Fruit fly (Drosophila melanogaster) whole organism, embryonic: Measurements from ENCODE around the gene alpha-Man-Ia.

Experiments used
- ATbp ChIP-seq: fragments of 200-800 bp; sonication (Bioruptor generic); optimal IDR thresholded peaks from 2 replicates; lab custom pipeline; 2017; ENCODE audit warnings: missing biosample characterization, mild to moderate bottlenecking, missing genetic modification characterization, missing genetic modification reagents
- Asciz ChIP-seq: fragments of 200-800 bp; sonication (Bioruptor generic); optimal IDR thresholded peaks from 2 replicates; lab custom pipeline; 2017; ENCODE audit warnings: missing biosample characterization, mild to moderate bottlenecking, missing genetic modification characterization, missing genetic modification reagents
- BtbVII ChIP-seq: fragments of 200-800 bp; sonication (Bioruptor generic); optimal IDR thresholded peaks from 3 replicates; lab custom pipeline; 2017; ENCODE audit warnings: missing biosample characterization, mild to moderate bottlenecking, missing genetic modification characterization
- CG1024 ChIP-seq: fragments of 200-800 bp; sonication (Bioruptor generic); IDR thresholded peaks from 2 replicates; pipeline ENCODE4 v1.3.6; 2022; ENCODE audit warnings: missing biosample characterization, missing genetic modification characterization
- CG10366 ChIP-seq: fragments of 200-800 bp; sonication (Bioruptor generic); IDR thresholded peaks from 2 replicates; pipeline ENCODE4 v1.3.6; 2022; ENCODE audit warnings: missing biosample characterization, missing genetic modification characterization
- CG10462 ChIP-seq: fragments of 200-800 bp; sonication (Bioruptor generic); optimal IDR thresholded peaks from 2 replicates; lab custom pipeline; 2016; ENCODE audit warnings: missing biosample characterization, missing genetic modification characterization
- CG12942 ChIP-seq: fragments of 200-800 bp; sonication (Bioruptor generic); optimal IDR thresholded peaks from 3 replicates; lab custom pipeline; 2016; ENCODE audit warnings: missing biosample characterization, missing genetic modification characterization
- CG14050 ChIP-seq: fragments of 200-800 bp; sonication (Bioruptor generic); IDR thresholded peaks from 3 replicates; pipeline ENCODE4 v1.3.6; 2022; ENCODE audit warnings: missing biosample characterization, missing genetic modification characterization
- CG14441 ChIP-seq: fragments of 200-800 bp; sonication (Bioruptor generic); IDR thresholded peaks from 2 replicates; pipeline ENCODE4 v1.3.6; 2022; ENCODE audit warnings: missing biosample characterization, missing genetic modification characterization
- CG1603 ChIP-seq: fragments of 200-800 bp; sonication (Bioruptor generic); optimal IDR thresholded peaks from 2 replicates; lab custom pipeline; 2019; ENCODE audit warnings: missing biosample characterization, mild to moderate bottlenecking, missing genetic modification characterization, moderate library complexity
- CG16813 ChIP-seq: fragments of 200-800 bp; sonication (Bioruptor generic); IDR thresholded peaks from 3 replicates; pipeline ENCODE4 v1.3.6; 2022; ENCODE audit warnings: missing biosample characterization, missing genetic modification characterization; ENCODE audit not compliant: partially characterized antibody
- CG16863 ChIP-seq: fragments of 200-800 bp; sonication (Bioruptor generic); optimal IDR thresholded peaks from 3 replicates; lab custom pipeline; 2016; ENCODE audit warnings: missing biosample characterization, missing genetic modification characterization
- CG17802 ChIP-seq: fragments of 200-800 bp; sonication (Bioruptor generic); optimal IDR thresholded peaks from 2 replicates; lab custom pipeline; 2018; ENCODE audit warnings: missing biosample characterization, mild to moderate bottlenecking, missing genetic modification characterization, moderate library complexity
- CG2202 ChIP-seq: fragments of 200-800 bp; sonication (Bioruptor generic); optimal IDR thresholded peaks from 2 replicates; lab custom pipeline; 2018; ENCODE audit warnings: missing biosample characterization, mild to moderate bottlenecking, missing genetic modification characterization
- CG2678 ChIP-seq: fragments of 200-800 bp; sonication (Bioruptor generic); optimal IDR thresholded peaks from 3 replicates; lab custom pipeline; 2019; ENCODE audit warnings: missing biosample characterization, mild to moderate bottlenecking, missing genetic modification characterization, moderate library complexity
- CG2889 ChIP-seq: fragments of 200-800 bp; sonication (Bioruptor generic); IDR thresholded peaks from 3 replicates; pipeline ENCODE4 v1.3.6; 2022; ENCODE audit warnings: missing biosample characterization, missing genetic modification characterization
- CG6765 ChIP-seq: fragments of 200-800 bp; sonication (Bioruptor generic); optimal IDR thresholded peaks from 3 replicates; lab custom pipeline; 2017; ENCODE audit warnings: missing biosample characterization, mild to moderate bottlenecking, missing genetic modification characterization
- CG8944 ChIP-seq: fragments of 200-800 bp; sonication (Bioruptor generic); optimal IDR thresholded peaks from 3 replicates; lab custom pipeline; 2016; ENCODE audit warnings: missing biosample characterization, missing genetic modification characterization
- CG9932 ChIP-seq: fragments of 200-800 bp; sonication (Bioruptor generic); IDR thresholded peaks from 2 replicates; pipeline ENCODE4 v1.3.6; 2022; ENCODE audit warnings: missing biosample characterization, missing genetic modification characterization
- CHES-1-like ChIP-seq: fragments of 200-800 bp; sonication (Bioruptor generic); optimal IDR thresholded peaks from 2 replicates; lab custom pipeline; 2016; ENCODE audit warnings: missing biosample characterization, missing genetic modification characterization
- D ChIP-seq, 2 experiments: fragments of 200-800 bp in 1 of 2; fragments of >200 bp in 1 of 2; sonication (Bioruptor generic) in 1 of 2; optimal IDR thresholded peaks; 2 replicates in 1 of 2; 3 replicates in 1 of 2; lab custom pipeline; 2017; ENCODE audit warnings: mild to moderate bottlenecking in 1 of 2, missing biosample characterization in 1 of 2, missing genetic modification characterization in 1 of 2, missing genetic modification reagents in 1 of 2
- Elba2 ChIP-seq: fragments of 200-800 bp; sonication (Bioruptor generic); optimal IDR thresholded peaks from 3 replicates; lab custom pipeline; 2016; ENCODE audit warnings: missing biosample characterization, missing genetic modification characterization
- Ets65A ChIP-seq: fragments of 200-800 bp; sonication (Bioruptor generic); peaks from one replicate; lab custom pipeline; 2016; ENCODE audit warnings: missing biosample characterization, missing genetic modification characterization
- Myb ChIP-seq: fragments of 200-800 bp; sonication (Bioruptor generic); optimal IDR thresholded peaks from 2 replicates; lab custom pipeline; 2016; ENCODE audit warnings: missing biosample characterization, missing genetic modification characterization
- NFAT ChIP-seq: fragments of 200-800 bp; sonication (Bioruptor generic); IDR thresholded peaks from 2 replicates; pipeline ENCODE4 v1.3.6; 2022; ENCODE audit warnings: missing biosample characterization, missing genetic modification characterization
- NfI ChIP-seq: fragments of 200-800 bp; sonication (Bioruptor generic); optimal IDR thresholded peaks from 3 replicates; lab custom pipeline; 2018; ENCODE audit warnings: missing biosample characterization, mild to moderate bottlenecking, missing genetic modification characterization, moderate library complexity
- Pdp1 ChIP-seq, 2 experiments: fragments of 200-800 bp; sonication (Bioruptor generic); optimal IDR thresholded peaks; 3 replicates each; lab custom pipeline; 2016; ENCODE audit warnings: missing biosample characterization in 2 of 2, missing genetic modification characterization in 2 of 2, mild to moderate bottlenecking in 1 of 2, moderate library complexity in 1 of 2
- Xrp1 ChIP-seq: fragments of 200-800 bp; sonication (Bioruptor generic); IDR thresholded peaks from 2 replicates; pipeline ENCODE4 v1.3.6; 2022; ENCODE audit warnings: missing biosample characterization, missing genetic modification characterization
- ara ChIP-seq: fragments of 200-800 bp; sonication (Bioruptor generic); IDR thresholded peaks from 2 replicates; pipeline ENCODE4 v1.3.6; 2022; ENCODE audit warnings: missing biosample characterization, missing genetic modification characterization
- ash1 ChIP-seq: fragments of 200-800 bp; sonication (Bioruptor generic); optimal IDR thresholded peaks from 2 replicates; lab custom pipeline; 2018; ENCODE audit warnings: missing biosample characterization, mild to moderate bottlenecking, missing genetic modification characterization
- bbx ChIP-seq: fragments of 200-800 bp; sonication (Bioruptor generic); IDR thresholded peaks from 2 replicates; pipeline ENCODE4 v1.3.6; 2022; ENCODE audit warnings: missing biosample characterization, missing genetic modification characterization; ENCODE audit not compliant: partially characterized antibody
- bowl ChIP-seq: fragments of 200-800 bp; sonication (Bioruptor generic); IDR thresholded peaks from 2 replicates; pipeline ENCODE4 v1.3.6; 2022; ENCODE audit warnings: missing biosample characterization, missing genetic modification characterization
- chn ChIP-seq: fragments of 200-800 bp; sonication (Bioruptor generic); optimal IDR thresholded peaks from 2 replicates; lab custom pipeline; 2016; ENCODE audit warnings: missing biosample characterization, missing genetic modification characterization
- ci ChIP-seq: fragments of 200-800 bp; sonication (Bioruptor generic); IDR thresholded peaks from 3 replicates; pipeline ENCODE4 v1.3.6; 2022; ENCODE audit warnings: missing biosample characterization, missing genetic modification characterization
- crp ChIP-seq, 2 experiments: fragments of 200-800 bp; sonication (Bioruptor generic); optimal IDR thresholded peaks; 2 replicates in 1 of 2; 3 replicates in 1 of 2; lab custom pipeline; 2017; ENCODE audit warnings: missing biosample characterization in 2 of 2, missing genetic modification characterization in 2 of 2, mild to moderate bottlenecking in 1 of 2, moderate library complexity in 1 of 2
- danr ChIP-seq: fragments of 200-800 bp; sonication (Bioruptor generic); IDR thresholded peaks from 2 replicates; pipeline ENCODE4 v1.3.6; 2022; ENCODE audit warnings: missing biosample characterization, missing genetic modification characterization
- dmrt99B ChIP-seq: fragments of 200-800 bp; sonication (Bioruptor generic); optimal IDR thresholded peaks from 2 replicates; lab custom pipeline; 2018; ENCODE audit warnings: missing biosample characterization, mild to moderate bottlenecking, missing genetic modification characterization, moderate library complexity
- ftz-f1 ChIP-seq: fragments of 200-800 bp; sonication (Bioruptor generic); optimal IDR thresholded peaks from 2 replicates; lab custom pipeline; 2016; ENCODE audit warnings: missing biosample characterization, missing genetic modification characterization
- gem ChIP-seq: fragments of 200-800 bp; sonication (Bioruptor generic); optimal IDR thresholded peaks from 2 replicates; lab custom pipeline; 2019; ENCODE audit warnings: missing biosample characterization, mild to moderate bottlenecking, missing genetic modification characterization, moderate library complexity
- grn ChIP-seq: fragments of 200-800 bp; sonication (Bioruptor generic); optimal IDR thresholded peaks from 3 replicates; lab custom pipeline; 2017; ENCODE audit warnings: missing biosample characterization, missing genetic modification characterization
- lab ChIP-seq: fragments of 200-800 bp; sonication (Bioruptor generic); optimal IDR thresholded peaks from 3 replicates; lab custom pipeline; 2017; ENCODE audit warnings: missing biosample characterization, missing genetic modification characterization, mild to moderate bottlenecking, moderate library complexity, missing genetic modification reagents
- pzg ChIP-seq: fragments of 200-800 bp; sonication (Bioruptor generic); optimal IDR thresholded peaks from 3 replicates; lab custom pipeline; 2018; ENCODE audit warnings: missing biosample characterization, mild to moderate bottlenecking, missing genetic modification characterization, moderate library complexity
- rib ChIP-seq: fragments of 200-800 bp; sonication (Bioruptor generic); IDR thresholded peaks from 2 replicates; pipeline ENCODE4 v1.3.6; 2022; ENCODE audit warnings: missing biosample characterization, missing genetic modification characterization
- sd ChIP-seq: fragments of 200-800 bp; sonication (Bioruptor generic); optimal IDR thresholded peaks from 3 replicates; lab custom pipeline; 2018; ENCODE audit warnings: missing biosample characterization, mild to moderate bottlenecking, missing genetic modification characterization, moderate library complexity
- sens ChIP-seq: fragments of 200-800 bp; sonication (Bioruptor generic); peaks from one replicate; lab custom pipeline; 2016; ENCODE audit warnings: missing biosample characterization, missing genetic modification characterization
- so ChIP-seq: fragments of 200-800 bp; sonication (Bioruptor generic); IDR thresholded peaks from 3 replicates; pipeline ENCODE4 v1.3.6; 2022; ENCODE audit warnings: missing biosample characterization, missing genetic modification characterization
- sug ChIP-seq: fragments of 200-800 bp; optimal IDR thresholded peaks from 2 replicates; lab custom pipeline; 2019; ENCODE audit warnings: missing biosample characterization, mild to moderate bottlenecking, missing genetic modification characterization, moderate library complexity
- unpg ChIP-seq: fragments of 200-800 bp; sonication (Bioruptor generic); optimal IDR thresholded peaks from 3 replicates; lab custom pipeline; 2018; ENCODE audit warnings: missing biosample characterization, mild to moderate bottlenecking, missing genetic modification characterization, moderate library complexity
- zf30C ChIP-seq: fragments of 200-800 bp; sonication (Bioruptor generic); optimal IDR thresholded peaks from 3 replicates; lab custom pipeline; 2018; ENCODE audit warnings: missing biosample characterization, mild to moderate bottlenecking, missing genetic modification characterization

alpha-Man-Ia gene

dm6 chrX:10365748-10366415 lies 40.1 kb upstream of the alpha-Man-Ia start (continued):
- TF ChIP-seq ftz-f1 (GFP tag; lab: Kevin White, UChicago) (peak; percentile 15), danr (no peak), CG17802 (no peak), NFAT (GFP tag; lab: Robert Waterston, UW) (no peak), CG14441 (no peak), CG12942 (no peak), dmrt99B (tag; lab: Kevin White, UChicago) (no peak), rib (GFP tag; lab: Robert Waterston, UW) (no peak), CG14050 (no peak), CG2202 (no peak), NfI (no peak), bowl (no peak), chn (GFP tag; lab: Kevin White, UChicago) (no peak), CHES-1-like (GFP tag; lab: Kevin White, UChicago) (no peak), CG9932 (GFP tag; lab: Robert Waterston, UW) (peak; percentile 33; the same call in 1 of the 2 replicates), CG1024 (GFP tag; lab: Robert Waterston, UW) (no peak), ash1 (no peak), CG16813 (peak; percentile 94), BtbVII (no peak)

DNA sequence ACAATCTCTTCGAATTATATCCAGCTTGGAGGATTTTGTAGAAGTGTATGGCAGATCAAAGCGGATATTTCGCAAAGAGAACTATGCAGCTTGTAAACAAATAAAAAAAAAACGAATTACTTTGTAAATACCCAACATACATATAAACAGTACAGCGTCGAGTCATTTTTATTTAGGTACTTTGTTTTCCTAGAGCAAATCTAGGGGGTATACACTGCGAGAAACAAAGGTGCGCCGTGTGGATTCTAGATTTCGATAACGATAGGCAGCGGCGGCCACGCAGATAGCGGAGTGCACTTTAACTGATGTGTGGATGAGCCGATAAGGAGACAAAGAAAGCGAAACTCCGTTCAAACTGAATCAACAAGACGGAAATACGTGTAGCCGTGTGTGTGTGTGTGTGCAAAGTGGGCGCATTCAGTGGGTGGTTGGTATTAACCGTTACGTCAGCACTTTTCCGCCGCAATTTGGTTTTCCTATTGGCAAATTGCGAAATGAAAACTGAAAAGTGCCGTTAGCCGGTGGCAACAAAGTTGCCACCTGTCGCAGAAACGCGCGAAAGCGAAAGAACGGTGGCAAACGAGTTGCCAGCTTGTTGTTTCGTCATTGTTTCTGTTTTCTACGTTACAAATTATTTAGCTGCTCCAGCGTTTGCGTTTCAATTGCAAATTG lies 38.9 kb upstream of the alpha-Man-Ia start:
- TF ChIP-seq CG2889 (GFP tag; lab: Robert Waterston, UW) (0 out of 3 replicates have a peak, but pooled peaks have one; percentile 27), CG16863 (GFP tag; lab: Kevin White, UChicago) (peak; percentile 3), Myb (peak; percentile 8), CG2678 (tag; lab: Kevin White, UChicago) (peak; percentile 3), unpg (GFP tag; lab: Kevin White, UChicago) (peak; percentile 21), pzg (GFP tag; lab: Kevin White, UChicago) (no peak), D (optimal IDR thresholded peaks at IDR 0.05; lab: Kevin White, UChicago) (no peak), D (GFP tag; optimal IDR thresholded peaks at IDR 0.05; lab: Kevin White, UChicago) (peak; percentile 7), CG10366 (GFP tag; lab: Robert Waterston, UW) (no peak), ara (GFP tag; lab: Robert Waterston, UW) (0 out of 2 replicates have a peak, but pooled peaks have one; percentile 17), CG1603 (tag; lab: Kevin White, UChicago) (peak; percentile 22), grn (GFP tag; lab: Kevin White, UChicago) (peak; percentile 63), Xrp1 (peak; percentile 26; the same call in 1 of the 2 replicates), lab (GFP tag; lab: Kevin White, UChicago) (peak; percentile 20), Ets65A (GFP tag; lab: Kevin White, UChicago) (peak; percentile 43), CG6765 (GFP tag; lab: Kevin White, UChicago) (no peak), Asciz (GFP tag; lab: Kevin White, UChicago) (peak; percentile 6), Pdp1 (GFP tag; optimal IDR thresholded peaks at IDR 0.05; lab: Kevin White, UChicago) (peak in 1 of 2 experiments; percentile 30), sens (GFP tag; lab: Kevin White, UChicago) (peak; percentile 57), ci (GFP tag; lab: Robert Waterston, UW) (no peak), gem (peak; percentile 14), crp (GFP tag; optimal IDR thresholded peaks at IDR 0.05; lab: Kevin White, UChicago) (no peak), sd (tag; lab: Kevin White, UChicago) (peak; percentile 3), so (GFP tag; lab: Robert Waterston, UW) (0 out of 3 replicates have a peak, but pooled peaks have one; percentile 15), CG8944 (no peak), bbx (GFP tag; lab: Robert Waterston, UW) (peak; percentile 6; the same call in 1 of the 2 replicates), ATbp (GFP tag; lab: Kevin White, UChicago) (peak; percentile 30), CG10462 (GFP tag; lab: Kevin White, UChicago) (peak; percentile 6), zf30C (GFP tag; lab: Kevin White, UChicago) (peak; percentile 44), Elba2 (GFP tag; lab: Kevin White, UChicago) (peak; percentile 96), sug (peak; percentile 32)
